Fruit fly (Drosophila melanogaster): ENCODE measurements around the gene CG15201.

The CG15201 gene

dm6 chrX:11159710-11160446 is 16.0 kb downstream of the CG15201 start, which contains the start of gene CG32668:
Gene CG32668, minus strand, starts transcription at chrX:11159760.
- TF ChIP-seq CTCF (optimal IDR thresholded peaks at IDR 0.05) (no peak), CG8478 (optimal IDR thresholded peaks at IDR 0.05) (no peak)

dm6 chrX:11168958-11169357 is 25.0 kb downstream of the CG15201 start, which contains the start of gene Antdh:
Gene Antdh, minus strand, starts transcription at chrX:11169058.
- TF ChIP-seq CTCF (optimal IDR thresholded peaks at IDR 0.05) (no peak), CG8478 (optimal IDR thresholded peaks at IDR 0.05) (no peak)

dm6 chrX:11170578-11170977 is 26.7 kb downstream of the CG15201 start, which contains the start of gene CG1394:
Gene CG1394, minus strand, starts transcription at chrX:11170678.
- no peak for TF ChIP-seq CTCF (optimal IDR thresholded peaks at IDR 0.05)
- no peak for TF ChIP-seq CG8478 (optimal IDR thresholded peaks at IDR 0.05)

dm6 chrX:11176073-11176472 is 32.2 kb downstream of the CG15201 start:
- no peak for TF ChIP-seq CG8478 (optimal IDR thresholded peaks at IDR 0.05)
- no peak for TF ChIP-seq CTCF (optimal IDR thresholded peaks at IDR 0.05)

- TF ChIP-seq CTCF (optimal IDR thresholded peaks at IDR 0.05): no peak
- TF ChIP-seq CG8478 (optimal IDR thresholded peaks at IDR 0.05): no peak
Measured at dm6 chrX:11182631-11183030, 38.7 kb downstream of the CG15201 start, which contains the start of gene CG15200. Gene CG15200, plus strand, starts transcription at chrX:11182931.
